Worm (Caenorhabditis elegans) whole organism, L1 larva: ENCODE measurements around the gene scav-3.
A peak's percentile ranks its signal among the peaks of the same experiment; 100 is the strongest.

Experiments
- C04F5.9 ChIP-seq: sonication (generic microtip); optimal IDR thresholded peaks from 2 replicates; lab custom pipeline; 2016; ENCODE audit warnings: missing genetic modification characterization, missing compliant biosample characterization
- C34B4.2 ChIP-seq: sonication (generic microtip); optimal IDR thresholded peaks from 2 replicates; lab custom pipeline; 2017; ENCODE audit warnings: mild to moderate bottlenecking, missing genetic modification characterization, missing compliant biosample characterization
- F16B12.6 ChIP-seq: fragments of 150-350 bp; optimal IDR thresholded peaks from 2 replicates; lab custom pipeline; 2014; ENCODE audit warnings: missing biosample characterization, missing genetic modification characterization
- alr-1 ChIP-seq: fragments of 200-800 bp; sonication (Bioruptor generic); optimal IDR thresholded peaks from 2 replicates; lab custom pipeline; 2018; ENCODE audit warnings: borderline replicate concordance, mild to moderate bottlenecking, missing genetic modification characterization, missing compliant biosample characterization
- aly-2 ChIP-seq: fragments of 150-350 bp; optimal IDR thresholded peaks from 2 replicates; lab custom pipeline; 2014; ENCODE audit warnings: missing biosample characterization, missing genetic modification characterization
- blmp-1 ChIP-seq: fragments of 150-350 bp; optimal IDR thresholded peaks from 2 replicates; lab custom pipeline; 2014; ENCODE audit warnings: missing biosample characterization, missing genetic modification characterization
- ceh-8 ChIP-seq: fragments of 200-800 bp; sonication (Bioruptor generic); optimal IDR thresholded peaks from 2 replicates; lab custom pipeline; 2018; ENCODE audit warnings: mild to moderate bottlenecking, missing genetic modification characterization, moderate library complexity, missing compliant biosample characterization
- ceh-88 ChIP-seq: fragments of 200-800 bp; sonication (Bioruptor generic); IDR thresholded peaks from 2 replicates; pipeline ENCODE4 v1.3.6; 2022; ENCODE audit warnings: missing genetic modification characterization, missing compliant biosample characterization
- ceh-90 ChIP-seq: sonication (generic microtip); optimal IDR thresholded peaks from 2 replicates; lab custom pipeline; 2016; ENCODE audit warnings: missing genetic modification characterization, missing compliant biosample characterization
- ces-1 ChIP-seq: fragments of 150-350 bp; optimal IDR thresholded peaks from 2 replicates; lab custom pipeline; 2014; ENCODE audit warnings: missing biosample characterization, missing genetic modification reagents, missing genetic modification characterization
- dpl-1 ChIP-seq, 3 experiments: fragments of 150-350 bp in 2 of 3; sonication (generic microtip) in 1 of 3; optimal IDR thresholded peaks; 2 replicates each; lab custom pipeline; 2014 to 2017; ENCODE audit warnings: missing biosample characterization in 3 of 3, missing genetic modification characterization in 3 of 3, missing genetic modification reagents in 3 of 3
- dsc-1 ChIP-seq: sonication (generic microtip); optimal IDR thresholded peaks from 2 replicates; lab custom pipeline; 2016; ENCODE audit warnings: mild to moderate bottlenecking, missing genetic modification characterization, missing compliant biosample characterization
- efl-1 ChIP-seq, 4 experiments: fragments of 150-350 bp; optimal IDR thresholded peaks in 3 of 4; peaks in 1 of 4; 1 replicate in 1 of 4; 2 replicates in 3 of 4; lab custom pipeline; 2014; ENCODE audit warnings: missing biosample characterization in 2 of 4, missing genetic modification characterization in 2 of 4, missing genetic modification reagents in 2 of 4
- elt-2 ChIP-seq: sonication (generic microtip); optimal IDR thresholded peaks from 2 replicates; lab custom pipeline; 2016; ENCODE audit warnings: missing genetic modification characterization, mild to moderate bottlenecking, inconsistent platforms, missing compliant biosample characterization, missing genetic modification reagents
- elt-3 ChIP-seq, 6 experiments: fragments of 150-350 bp in 1 of 6; sonication (generic microtip); optimal IDR thresholded peaks; 2 replicates each; lab custom pipeline; 2017 to 2018; ENCODE audit warnings: missing biosample characterization in 6 of 6, missing genetic modification characterization in 6 of 6, inconsistent platforms in 1 of 6
- ets-5 ChIP-seq: fragments of 200-800 bp; sonication (Bioruptor generic); IDR thresholded peaks from 2 replicates; pipeline ENCODE4 v1.3.6; 2022; ENCODE audit warnings: missing genetic modification characterization, missing compliant biosample characterization
- fos-1 ChIP-seq: fragments of 150-350 bp; optimal IDR thresholded peaks from 2 replicates; lab custom pipeline; 2014; ENCODE audit warnings: missing biosample characterization, missing genetic modification characterization
- grh-1 ChIP-seq: fragments of 200-800 bp; sonication (Bioruptor generic); IDR thresholded peaks from 2 replicates; pipeline ENCODE4 v1.3.6; 2022; ENCODE audit warnings: missing genetic modification reagents, missing genetic modification characterization, missing compliant biosample characterization
- hpl-2 ChIP-seq: fragments of 150-350 bp; optimal IDR thresholded peaks from 2 replicates; lab custom pipeline; 2014; ENCODE audit warnings: missing biosample characterization, missing genetic modification reagents, missing genetic modification characterization
- irx-1 ChIP-seq: sonication (generic microtip); optimal IDR thresholded peaks from 2 replicates; lab custom pipeline; 2016; ENCODE audit warnings: missing genetic modification characterization, missing compliant biosample characterization
- lin-14 ChIP-seq: fragments of 200-800 bp; sonication (Bioruptor generic); optimal IDR thresholded peaks from 2 replicates; lab custom pipeline; 2018; ENCODE audit warnings: mild to moderate bottlenecking, missing genetic modification characterization, moderate library complexity, missing compliant biosample characterization
- lin-35 ChIP-seq, 2 experiments: fragments of 150-350 bp; optimal IDR thresholded peaks; 2 replicates each; lab custom pipeline; 2014; ENCODE audit warnings: missing biosample characterization in 2 of 2, missing genetic modification characterization in 2 of 2, missing genetic modification reagents in 2 of 2
- mdl-1 ChIP-seq, 2 experiments: fragments of 150-350 bp; optimal IDR thresholded peaks; 2 replicates each; lab custom pipeline; 2014 to 2017; ENCODE audit warnings: missing biosample characterization in 2 of 2, missing genetic modification characterization in 2 of 2, inconsistent platforms in 1 of 2
- mep-1 ChIP-seq: fragments of 150-350 bp; optimal IDR thresholded peaks from 2 replicates; lab custom pipeline; 2014; ENCODE audit warnings: missing biosample characterization, missing genetic modification characterization
- nhr-11 ChIP-seq: fragments of 150-350 bp; optimal IDR thresholded peaks from 2 replicates; lab custom pipeline; 2014; ENCODE audit warnings: missing biosample characterization, missing genetic modification characterization
- nhr-20 ChIP-seq: sonication (generic microtip); optimal IDR thresholded peaks from 2 replicates; lab custom pipeline; 2016; ENCODE audit warnings: mild to moderate bottlenecking, missing genetic modification characterization, missing compliant biosample characterization
- nhr-237 ChIP-seq: fragments of 150-350 bp; optimal IDR thresholded peaks from 2 replicates; lab custom pipeline; 2014; ENCODE audit warnings: missing biosample characterization, missing genetic modification characterization
- nhr-47 ChIP-seq: sonication (generic microtip); optimal IDR thresholded peaks from 2 replicates; lab custom pipeline; 2016; ENCODE audit warnings: mild to moderate bottlenecking, missing genetic modification characterization, moderate library complexity, missing compliant biosample characterization
- nhr-71 ChIP-seq: sonication (generic microtip); optimal IDR thresholded peaks from 2 replicates; lab custom pipeline; 2016; ENCODE audit warnings: mild to moderate bottlenecking, missing genetic modification characterization, moderate library complexity, missing compliant biosample characterization
- nhr-77 ChIP-seq: fragments of 150-350 bp; optimal IDR thresholded peaks from 2 replicates; lab custom pipeline; 2014; ENCODE audit warnings: missing biosample characterization, missing genetic modification characterization
- nhr-84 ChIP-seq: sonication (generic microtip); optimal IDR thresholded peaks from 2 replicates; lab custom pipeline; 2017; ENCODE audit warnings: missing biosample characterization, missing genetic modification characterization
- nhr-85 ChIP-seq: sonication (generic microtip); peaks from one replicate; lab custom pipeline; 2016; ENCODE audit warnings: missing genetic modification characterization, inconsistent platforms, missing compliant biosample characterization
- nhr-90 ChIP-seq: sonication (generic microtip); optimal IDR thresholded peaks from 2 replicates; lab custom pipeline; 2016; ENCODE audit warnings: mild to moderate bottlenecking, missing genetic modification characterization, missing compliant biosample characterization; ENCODE audit not compliant: poor library complexity
- rnt-1 ChIP-seq: sonication (generic microtip); optimal IDR thresholded peaks from 2 replicates; lab custom pipeline; 2016; ENCODE audit warnings: mild to moderate bottlenecking, missing genetic modification characterization, moderate library complexity, missing compliant biosample characterization
- skn-1 ChIP-seq: fragments of 150-350 bp; optimal IDR thresholded peaks from 2 replicates; lab custom pipeline; 2014; ENCODE audit warnings: missing biosample characterization, missing genetic modification characterization
- snpc-4 ChIP-seq: fragments of 150-350 bp; optimal IDR thresholded peaks from 2 replicates; lab custom pipeline; 2014; ENCODE audit warnings: missing biosample characterization, missing genetic modification characterization
- snu-23 ChIP-seq: sonication (generic microtip); optimal IDR thresholded peaks from 2 replicates; lab custom pipeline; 2016; ENCODE audit warnings: missing genetic modification characterization, missing compliant biosample characterization
- sox-4 ChIP-seq: sonication (generic microtip); optimal IDR thresholded peaks from 2 replicates; lab custom pipeline; 2016; ENCODE audit warnings: missing genetic modification characterization, missing compliant biosample characterization
- tbx-2 ChIP-seq: sonication (generic microtip); optimal IDR thresholded peaks from 2 replicates; lab custom pipeline; 2016; ENCODE audit warnings: missing genetic modification characterization, missing compliant biosample characterization
- tlp-1 ChIP-seq: fragments of 150-350 bp; optimal IDR thresholded peaks from 2 replicates; lab custom pipeline; 2014; ENCODE audit warnings: missing biosample characterization, missing genetic modification characterization
- unc-30 ChIP-seq: sonication (generic microtip); optimal IDR thresholded peaks from 2 replicates; lab custom pipeline; 2017; ENCODE audit warnings: missing biosample characterization, missing genetic modification characterization
- vab-15 ChIP-seq: sonication (generic microtip); optimal IDR thresholded peaks from 2 replicates; lab custom pipeline; 2017; ENCODE audit warnings: missing genotype, mild to moderate bottlenecking, missing genetic modification characterization, missing compliant biosample characterization
- xbp-1 ChIP-seq: sonication (generic microtip); optimal IDR thresholded peaks from 2 replicates; lab custom pipeline; 2016; ENCODE audit warnings: missing genetic modification characterization, missing compliant biosample characterization
- ztf-11 ChIP-seq, 2 experiments: sonication (generic microtip); optimal IDR thresholded peaks; 2 replicates each; lab custom pipeline; 2016 to 2017; ENCODE audit warnings: missing genetic modification characterization in 2 of 2, missing biosample characterization in 1 of 2, missing compliant biosample characterization in 1 of 2

Gene scav-3

ce11 chrIII:12436215-12436614, 20.4 kb downstream of the scav-3 start, which contains the start of gene fbxa-218:
Gene fbxa-218, plus strand, starts transcription at chrIII:12436515.
- TF ChIP-seq nhr-237 (tag; lab: Kevin White, UChicago) (no peak), ces-1 (GFP tag; lab: Kevin White, UChicago) (no peak), rnt-1 (tag; lab: Kevin White, UChicago) (no peak), ceh-88 (GFP tag; lab: Robert Waterston, UW) (no peak), tlp-1 (tag; lab: Kevin White, UChicago) (no peak), nhr-84 (tag; lab: Kevin White, UChicago) (no peak), aly-2 (no peak), nhr-85 (tag; lab: Kevin White, UChicago) (peak; percentile 24)

ce11 chrIII:12434104-12434503, 22.5 kb downstream of the scav-3 start, which contains the start of gene Y49E10.27:
Gene Y49E10.27, plus strand, starts transcription at chrIII:12434404.
- no peak for TF ChIP-seq nhr-71 (tag; lab: Kevin White, UChicago)
- no peak for TF ChIP-seq nhr-11 (tag; lab: Kevin White, UChicago)
- TF ChIP-seq irx-1 (tag; lab: Kevin White, UChicago), result no peak
- TF ChIP-seq xbp-1 (tag; lab: Kevin White, UChicago), result no peak
- no peak for TF ChIP-seq nhr-47
- no peak for TF ChIP-seq aly-2
- no peak for TF ChIP-seq C34B4.2
- TF ChIP-seq dpl-1 (GFP tag; optimal IDR thresholded peaks at IDR 0.05; lab: Kevin White, UChicago), result no peak
- TF ChIP-seq ceh-8, result no peak
- no peak for TF ChIP-seq mep-1 (tag; lab: Kevin White, UChicago)
- no peak for TF ChIP-seq elt-3 (tag; optimal IDR thresholded peaks at IDR 0.05; lab: Kevin White, UChicago)
- no peak for TF ChIP-seq ztf-11 (tag; optimal IDR thresholded peaks at IDR 0.05; lab: Kevin White, UChicago)
- TF ChIP-seq nhr-90 (tag; lab: Kevin White, UChicago), result no peak
- TF ChIP-seq ets-5, result no peak

- no peak for TF ChIP-seq efl-1 (optimal IDR thresholded peaks at IDR 0.05; lab: Kevin White, UChicago)
- TF ChIP-seq efl-1 (GFP tag; optimal IDR thresholded peaks at IDR 0.05 in 1 of 2; lab: Kevin White, UChicago), result peak in 1 of 2 experiments; percentile 87
- TF ChIP-seq C34B4.2, result no peak
Observed at ce11 chrIII:12430209-12430608, 26.4 kb downstream of the scav-3 start, which contains the start of gene Y49E10.16. Gene Y49E10.16, plus strand, starts transcription at chrIII:12430509.

DNA sequence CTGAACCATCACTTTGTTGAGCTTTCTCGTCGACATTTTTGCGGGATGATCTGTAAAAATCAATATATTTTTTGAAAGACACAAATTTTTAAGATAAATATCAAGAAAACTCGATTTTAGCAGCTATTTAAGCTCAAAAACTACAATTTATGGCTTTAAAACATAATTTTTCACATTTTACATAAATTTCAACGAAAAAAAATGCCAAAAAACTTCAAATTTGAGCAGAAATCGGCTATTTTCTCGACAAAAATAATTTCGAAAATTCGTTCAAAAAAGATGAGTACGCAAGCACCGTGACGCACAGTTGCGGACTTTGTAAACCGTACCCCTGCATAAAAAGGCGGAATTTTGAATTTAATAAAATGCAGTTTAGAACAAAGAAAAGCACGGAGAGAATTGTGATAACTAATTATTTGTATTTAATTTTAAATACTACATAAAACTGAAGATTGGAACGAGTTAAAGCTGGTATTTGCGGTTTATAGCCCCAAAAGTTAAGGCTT, 27.0 kb downstream of the scav-3 start, which contains the start of gene snr-6:
TSS of gene snr-6 (minus strand) at position 51 of the 506 bp plus-strand sequence.
- peak; percentile 73 for TF ChIP-seq xbp-1 (tag; lab: Kevin White, UChicago)
- no peak for TF ChIP-seq ces-1 (GFP tag; lab: Kevin White, UChicago)
- no peak for TF ChIP-seq alr-1 (tag; lab: Kevin White, UChicago)
- TF ChIP-seq ets-5, result no peak
- peak; percentile 99 for TF ChIP-seq lin-35 (GFP tag; optimal IDR thresholded peaks at IDR 0.05; lab: Kevin White, UChicago)
- TF ChIP-seq snpc-4 (tag; lab: Kevin White, UChicago), result peak; percentile 19
- TF ChIP-seq grh-1 (GFP tag; lab: Robert Waterston, UW), result peak; percentile 23; the same call in 1 of the 2 replicates
- peak; percentile 71 for TF ChIP-seq tbx-2
- peak; percentile 62 to 97 for TF ChIP-seq efl-1 (optimal IDR thresholded peaks at IDR 0.05; lab: Kevin White, UChicago)
- peak; percentile 98 to 99 for TF ChIP-seq efl-1 (GFP tag; optimal IDR thresholded peaks at IDR 0.05 in 1 of 2; lab: Kevin White, UChicago)
- peak; percentile 28 for TF ChIP-seq nhr-90 (tag; lab: Kevin White, UChicago)
- no peak for TF ChIP-seq unc-30 (tag; lab: Kevin White, UChicago)
- TF ChIP-seq fos-1, result peak; percentile 81
- peak in 1 of 2 experiments; percentile 67 for TF ChIP-seq mdl-1 (tag; optimal IDR thresholded peaks at IDR 0.05; lab: Kevin White, UChicago)
- peak; percentile 33 for TF ChIP-seq nhr-85 (tag; lab: Kevin White, UChicago)
- no peak for TF ChIP-seq hpl-2 (GFP tag; lab: Kevin White, UChicago)
- peak; percentile 41 for TF ChIP-seq ceh-90 (tag; lab: Kevin White, UChicago)
- peak in 2 of 6 experiments; percentile 15 to 33 for TF ChIP-seq elt-3 (tag; optimal IDR thresholded peaks at IDR 0.05; lab: Kevin White, UChicago)
- peak in 1 of 2 experiments; percentile 22 for TF ChIP-seq ztf-11 (tag; optimal IDR thresholded peaks at IDR 0.05; lab: Kevin White, UChicago)
- no peak for TF ChIP-seq elt-2 (tag; lab: Kevin White, UChicago)
- TF ChIP-seq F16B12.6 (tag; lab: Kevin White, UChicago), result peak; percentile 98
- peak; percentile 62 for TF ChIP-seq blmp-1 (tag; lab: Kevin White, UChicago)
- TF ChIP-seq vab-15, result no peak
- TF ChIP-seq skn-1 (tag; lab: Kevin White, UChicago), result peak; percentile 90
- peak; percentile 41 for TF ChIP-seq C04F5.9 (tag; lab: Kevin White, UChicago)
- peak; percentile 85 for TF ChIP-seq snu-23 (GFP tag; lab: Kevin White, UChicago)
- TF ChIP-seq nhr-77, result peak; percentile 61
- peak; percentile 72 for TF ChIP-seq aly-2
- TF ChIP-seq mep-1 (tag; lab: Kevin White, UChicago), result peak; percentile 88
- peak; percentile 54 for TF ChIP-seq dsc-1 (tag; lab: Kevin White, UChicago)
- peak; percentile 66 for TF ChIP-seq nhr-20 (tag; lab: Kevin White, UChicago)
- TF ChIP-seq sox-4, result peak; percentile 6
- TF ChIP-seq lin-14, result peak; percentile 60
